Fruit fly (Drosophila melanogaster) whole organism, embryonic: ENCODE measurements around the gene Cow.

Experiments
- ATbp ChIP-seq: fragments of 200-800 bp; sonication (Bioruptor generic); optimal IDR thresholded peaks from 2 replicates; lab custom pipeline; 2017; ENCODE audit warnings: missing biosample characterization, mild to moderate bottlenecking, missing genetic modification characterization, missing genetic modification reagents
- Atf-2 ChIP-seq: fragments of 200-800 bp; sonication (Bioruptor generic); optimal IDR thresholded peaks from 2 replicates; lab custom pipeline; 2016; ENCODE audit warnings: missing biosample characterization, missing genetic modification characterization
- BEAF-32 ChIP-seq: fragments of 200-800 bp; sonication (Bioruptor generic); optimal IDR thresholded peaks from 3 replicates; lab custom pipeline; 2017; ENCODE audit warnings: missing biosample characterization, missing genetic modification characterization, mild to moderate bottlenecking, moderate library complexity, missing genetic modification reagents
- C15 ChIP-seq: fragments of 200-800 bp; sonication (Bioruptor generic); IDR thresholded peaks from 3 replicates; pipeline ENCODE4 v1.3.6; 2022; ENCODE audit warnings: missing biosample characterization, missing genetic modification characterization
- CG10366 ChIP-seq: fragments of 200-800 bp; sonication (Bioruptor generic); IDR thresholded peaks from 2 replicates; pipeline ENCODE4 v1.3.6; 2022; ENCODE audit warnings: missing biosample characterization, missing genetic modification characterization
- CG10654 ChIP-seq: fragments of 200-800 bp; sonication (Bioruptor generic); optimal IDR thresholded peaks from 2 replicates; lab custom pipeline; 2016; ENCODE audit warnings: missing biosample characterization, missing genetic modification characterization
- CG11398 ChIP-seq: fragments of 200-800 bp; sonication (Bioruptor generic); optimal IDR thresholded peaks from 2 replicates; lab custom pipeline; 2016; ENCODE audit warnings: missing biosample characterization, missing genetic modification characterization
- CG11695 ChIP-seq: fragments of 200-800 bp; sonication (Bioruptor generic); IDR thresholded peaks from 3 replicates; pipeline ENCODE4 v1.3.6; 2022; ENCODE audit warnings: missing biosample characterization, missing genetic modification characterization
- CG12769 ChIP-seq: fragments of 200-800 bp; sonication (Bioruptor generic); optimal IDR thresholded peaks from 2 replicates; lab custom pipeline; 2019; ENCODE audit warnings: missing biosample characterization, mild to moderate bottlenecking, missing genetic modification characterization, moderate library complexity
- CG13296 ChIP-seq: fragments of 200-800 bp; sonication (Bioruptor generic); optimal IDR thresholded peaks from 3 replicates; lab custom pipeline; 2018; ENCODE audit warnings: missing biosample characterization, mild to moderate bottlenecking, missing genetic modification characterization
- CG14014 ChIP-seq: fragments of 200-800 bp; sonication (Bioruptor generic); IDR thresholded peaks from 2 replicates; pipeline ENCODE4 v1.3.6; 2022; ENCODE audit warnings: missing biosample characterization, missing genetic modification characterization
- CG15601 ChIP-seq: fragments of 200-800 bp; sonication (Bioruptor generic); optimal IDR thresholded peaks from 3 replicates; lab custom pipeline; 2019; ENCODE audit warnings: missing biosample characterization, mild to moderate bottlenecking, missing genetic modification characterization, moderate library complexity
- CG15696 ChIP-seq: fragments of 200-800 bp; sonication (Bioruptor generic); optimal IDR thresholded peaks from 2 replicates; lab custom pipeline; 2019; ENCODE audit warnings: missing biosample characterization, mild to moderate bottlenecking, missing genetic modification characterization, moderate library complexity
- CG17385 ChIP-seq: fragments of 200-800 bp; sonication (Bioruptor generic); optimal IDR thresholded peaks from 3 replicates; lab custom pipeline; 2018; ENCODE audit warnings: missing biosample characterization, mild to moderate bottlenecking, missing genetic modification characterization
- CG17802 ChIP-seq: fragments of 200-800 bp; sonication (Bioruptor generic); optimal IDR thresholded peaks from 2 replicates; lab custom pipeline; 2018; ENCODE audit warnings: missing biosample characterization, mild to moderate bottlenecking, missing genetic modification characterization, moderate library complexity
- CG18262 ChIP-seq: fragments of 200-800 bp; optimal IDR thresholded peaks from 3 replicates; lab custom pipeline; 2019; ENCODE audit warnings: missing biosample characterization, mild to moderate bottlenecking, missing genetic modification characterization, moderate library complexity
- CG2116 ChIP-seq: fragments of 200-800 bp; sonication (Bioruptor generic); optimal IDR thresholded peaks from 3 replicates; lab custom pipeline; 2018; ENCODE audit warnings: missing biosample characterization, mild to moderate bottlenecking, missing genetic modification characterization
- CG2875 ChIP-seq: fragments of 200-800 bp; sonication (Bioruptor generic); optimal IDR thresholded peaks from 2 replicates; lab custom pipeline; 2017; ENCODE audit warnings: missing biosample characterization, mild to moderate bottlenecking, missing genetic modification characterization, missing genetic modification reagents
- CG34224 ChIP-seq: fragments of 200-800 bp; sonication (Bioruptor generic); IDR thresholded peaks from 3 replicates; pipeline ENCODE4 v1.3.6; 2022; ENCODE audit warnings: missing biosample characterization, missing genetic modification characterization; ENCODE audit not compliant: partially characterized antibody
- CG3838 ChIP-seq: fragments of 200-800 bp; sonication (Bioruptor generic); optimal IDR thresholded peaks from 3 replicates; lab custom pipeline; 2016; ENCODE audit warnings: missing biosample characterization, missing genetic modification characterization
- CG4328 ChIP-seq: fragments of 200-800 bp; sonication (Bioruptor generic); optimal IDR thresholded peaks from 3 replicates; lab custom pipeline; 2017; ENCODE audit warnings: missing biosample characterization, missing genetic modification reagents, missing genetic modification characterization
- CG43689 ChIP-seq: fragments of 200-800 bp; sonication (Bioruptor generic); IDR thresholded peaks from 2 replicates; pipeline ENCODE4 v1.3.6; 2022; ENCODE audit warnings: missing biosample characterization, missing genetic modification characterization
- CG6272 ChIP-seq: fragments of 200-800 bp; sonication (Bioruptor generic); IDR thresholded peaks from 2 replicates; pipeline ENCODE4 v1.3.6; 2022; ENCODE audit warnings: missing biosample characterization, missing genetic modification characterization
- CG6765 ChIP-seq: fragments of 200-800 bp; sonication (Bioruptor generic); optimal IDR thresholded peaks from 3 replicates; lab custom pipeline; 2017; ENCODE audit warnings: missing biosample characterization, mild to moderate bottlenecking, missing genetic modification characterization
- CkIIα-i1 ChIP-seq: fragments of 200-800 bp; sonication (Bioruptor generic); IDR thresholded peaks from 2 replicates; pipeline ENCODE4 v1.3.6; 2022; ENCODE audit warnings: missing biosample characterization, missing genetic modification characterization
- Doc3 ChIP-seq: fragments of 200-800 bp; sonication (Bioruptor generic); IDR thresholded peaks from 3 replicates; pipeline ENCODE4 v1.3.6; 2022; ENCODE audit warnings: missing biosample characterization, missing genetic modification characterization; ENCODE audit not compliant: partially characterized antibody
- Nf-YA ChIP-seq: fragments of 200-800 bp; sonication (Bioruptor generic); IDR thresholded peaks from 2 replicates; pipeline ENCODE4 v1.3.6; 2022; ENCODE audit warnings: missing biosample characterization, missing genetic modification characterization
- Nf-YC ChIP-seq: fragments of 200-800 bp; optimal IDR thresholded peaks from 3 replicates; lab custom pipeline; 2019; ENCODE audit warnings: missing biosample characterization, mild to moderate bottlenecking, missing genetic modification characterization, moderate library complexity
- NfI ChIP-seq: fragments of 200-800 bp; sonication (Bioruptor generic); optimal IDR thresholded peaks from 3 replicates; lab custom pipeline; 2018; ENCODE audit warnings: missing biosample characterization, mild to moderate bottlenecking, missing genetic modification characterization, moderate library complexity
- Oaz ChIP-seq: fragments of 200-800 bp; sonication (Bioruptor generic); IDR thresholded peaks from 2 replicates; pipeline ENCODE4 v1.3.6; 2022; ENCODE audit warnings: missing biosample characterization, missing genetic modification characterization
- Poxn ChIP-seq: fragments of 200-800 bp; sonication (Bioruptor generic); IDR thresholded peaks from 2 replicates; pipeline ENCODE4 v1.3.6; 2022; ENCODE audit warnings: missing biosample characterization, missing genetic modification characterization
- Rx ChIP-seq: fragments of 200-800 bp; sonication (Bioruptor generic); IDR thresholded peaks from 2 replicates; pipeline ENCODE4 v1.3.6; 2022; ENCODE audit warnings: missing biosample characterization, missing genetic modification characterization
- Sin3A ChIP-seq: fragments of >200 bp; optimal IDR thresholded peaks from 2 replicates; lab custom pipeline; 2018
- Spps ChIP-seq: fragments of 200-800 bp; sonication (Bioruptor generic); optimal IDR thresholded peaks from 2 replicates; lab custom pipeline; 2018; ENCODE audit warnings: missing biosample characterization, mild to moderate bottlenecking, missing genetic modification characterization
- Vsx1 ChIP-seq: fragments of 200-800 bp; sonication (Bioruptor generic); optimal IDR thresholded peaks from 2 replicates; lab custom pipeline; 2017; ENCODE audit warnings: missing biosample characterization, mild to moderate bottlenecking, missing genetic modification characterization, missing genetic modification reagents
- ab ChIP-seq: fragments of 200-800 bp; sonication (Bioruptor generic); optimal IDR thresholded peaks from 2 replicates; lab custom pipeline; 2016; ENCODE audit warnings: missing biosample characterization, missing genetic modification characterization
- al ChIP-seq: fragments of 200-800 bp; sonication (Bioruptor generic); IDR thresholded peaks from 2 replicates; pipeline ENCODE4 v1.3.6; 2022; ENCODE audit warnings: missing biosample characterization, missing genetic modification characterization
- dimm ChIP-seq: fragments of 200-800 bp; sonication (Bioruptor generic); IDR thresholded peaks from 2 replicates; pipeline ENCODE4 v1.3.6; 2022; ENCODE audit warnings: missing biosample characterization, missing genetic modification characterization
- fd3F ChIP-seq: fragments of 200-800 bp; sonication (Bioruptor generic); optimal IDR thresholded peaks from 2 replicates; lab custom pipeline; 2018; ENCODE audit warnings: missing biosample characterization, mild to moderate bottlenecking, missing genetic modification characterization, moderate library complexity
- her ChIP-seq: fragments of 200-800 bp; sonication (Bioruptor generic); optimal IDR thresholded peaks from 2 replicates; lab custom pipeline; 2016; ENCODE audit warnings: missing biosample characterization, missing genetic modification characterization
- kni ChIP-seq: fragments of 200-800 bp; sonication (Bioruptor generic); optimal IDR thresholded peaks from 3 replicates; lab custom pipeline; 2017; ENCODE audit warnings: mild to moderate bottlenecking, missing biosample characterization, missing genetic modification reagents, missing genetic modification characterization
- lmd ChIP-seq: fragments of 200-800 bp; sonication (Bioruptor generic); IDR thresholded peaks from 2 replicates; pipeline ENCODE4 v1.3.6; 2022; ENCODE audit warnings: missing biosample characterization, missing genetic modification characterization
- mld ChIP-seq: fragments of 200-800 bp; sonication (Bioruptor generic); IDR thresholded peaks from 3 replicates; pipeline ENCODE4 v1.3.6; 2022; ENCODE audit warnings: missing biosample characterization, missing genetic modification characterization; ENCODE audit not compliant: partially characterized antibody
- org-1 ChIP-seq: fragments of 200-800 bp; sonication (Bioruptor generic); optimal IDR thresholded peaks from 2 replicates; lab custom pipeline; 2017; ENCODE audit warnings: missing biosample characterization, missing genetic modification characterization
- schlank ChIP-seq: fragments of 200-800 bp; sonication (Bioruptor generic); optimal IDR thresholded peaks from 2 replicates; lab custom pipeline; 2018; ENCODE audit warnings: missing biosample characterization, mild to moderate bottlenecking, missing genetic modification characterization
- scrt ChIP-seq: fragments of 200-800 bp; sonication (Bioruptor generic); optimal IDR thresholded peaks from 2 replicates; lab custom pipeline; 2018; ENCODE audit warnings: missing biosample characterization, mild to moderate bottlenecking, missing genetic modification characterization, moderate library complexity
- sima ChIP-seq: fragments of 200-800 bp; sonication (Bioruptor generic); optimal IDR thresholded peaks from 2 replicates; lab custom pipeline; 2016; ENCODE audit warnings: missing biosample characterization, missing genetic modification characterization
- sug ChIP-seq: fragments of 200-800 bp; optimal IDR thresholded peaks from 2 replicates; lab custom pipeline; 2019; ENCODE audit warnings: missing biosample characterization, mild to moderate bottlenecking, missing genetic modification characterization, moderate library complexity
- tin ChIP-seq: fragments of 200-800 bp; sonication (Bioruptor generic); optimal IDR thresholded peaks from 3 replicates; lab custom pipeline; 2016; ENCODE audit warnings: missing biosample characterization, missing genetic modification characterization
- tll ChIP-seq, 2 experiments: fragments of 200-800 bp in 1 of 2; fragments of >200 bp in 1 of 2; sonication (Bioruptor generic) in 1 of 2; optimal IDR thresholded peaks; 2 replicates each; lab custom pipeline; 2017 to 2019; ENCODE audit warnings: missing biosample characterization in 2 of 2, missing genetic modification characterization in 2 of 2, mild to moderate bottlenecking in 1 of 2, moderate library complexity in 1 of 2
- wor ChIP-seq: fragments of 200-800 bp; sonication (Bioruptor generic); IDR thresholded peaks from 2 replicates; pipeline ENCODE4 v1.3.6; 2022; ENCODE audit warnings: missing biosample characterization, missing genetic modification characterization

The Cow gene

DNA sequence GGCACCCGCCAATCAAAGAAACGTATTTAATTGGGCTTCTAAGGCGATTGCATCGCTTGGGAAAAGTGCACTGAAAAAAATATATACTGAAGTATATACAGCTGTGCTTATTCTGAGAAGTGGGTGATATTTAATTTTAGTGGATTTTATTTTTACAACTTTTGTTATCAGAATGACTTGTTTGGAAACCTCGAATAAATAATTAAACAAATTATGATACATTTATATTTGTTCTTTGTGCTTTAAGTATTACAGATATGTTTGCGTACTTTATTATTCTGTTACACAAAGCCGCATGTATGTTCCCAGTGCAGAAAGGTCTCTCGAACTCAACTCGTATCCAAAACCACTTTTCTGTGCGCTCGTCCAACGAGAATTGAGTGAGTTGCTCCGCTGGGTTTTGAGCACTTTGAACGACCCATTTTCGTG lies 63.8 kb downstream of the Cow start (continued):
- peak; percentile 28 for TF ChIP-seq Atf-2
- TF ChIP-seq C15 = no peak
- TF ChIP-seq Sin3A (lab: Kevin White, UChicago) = no peak
- TF ChIP-seq Spps (tag; lab: Kevin White, UChicago) = peak; percentile 58
- peak; percentile 79 for TF ChIP-seq fd3F (GFP tag; lab: Kevin White, UChicago)
- peak; percentile 55 for TF ChIP-seq al (GFP tag; lab: Robert Waterston, UW)
- TF ChIP-seq ATbp (GFP tag; lab: Kevin White, UChicago) = peak; percentile 81
- peak; percentile 78 for TF ChIP-seq CG17385 (GFP tag; lab: Kevin White, UChicago)
- no peak for TF ChIP-seq CG3838
- TF ChIP-seq CG11695 = peak; percentile 78; the same call in 2 of the 3 replicates
- no peak for TF ChIP-seq CG11398 (GFP tag; lab: Kevin White, UChicago)
- TF ChIP-seq CG12769 (tag; lab: Kevin White, UChicago) = no peak
- TF ChIP-seq CG15696 (tag; lab: Kevin White, UChicago) = peak; percentile 27
- no peak for TF ChIP-seq Doc3
- TF ChIP-seq CG14014 (GFP tag; lab: Robert Waterston, UW) = peak; percentile 63
- peak; percentile 71 for TF ChIP-seq sug (tag; lab: Kevin White, UChicago)
- TF ChIP-seq sima (GFP tag; lab: Kevin White, UChicago) = no peak
- TF ChIP-seq CG2116 = peak; percentile 24
- TF ChIP-seq tll (GFP tag; optimal IDR thresholded peaks at IDR 0.05; lab: Kevin White, UChicago) = no peak
- TF ChIP-seq org-1 = peak; percentile 63
- TF ChIP-seq schlank = no peak
- TF ChIP-seq wor (GFP tag; lab: Robert Waterston, UW) = peak; percentile 77
- TF ChIP-seq ab = no peak
- peak; percentile 33; the same call in 1 of the 2 replicates for TF ChIP-seq CG10366 (GFP tag; lab: Robert Waterston, UW)
- peak; percentile 85 for TF ChIP-seq CG18262
- no peak for TF ChIP-seq her
- no peak; the same call in 1 of the 2 replicates for TF ChIP-seq CG6272 (GFP tag; lab: Robert Waterston, UW)
- no peak for TF ChIP-seq dimm (GFP tag; lab: Robert Waterston, UW)
- peak; percentile 76 for TF ChIP-seq CG15601 (tag; lab: Kevin White, UChicago)
- TF ChIP-seq CG2875 (GFP tag; lab: Kevin White, UChicago) = peak; percentile 68
- peak; percentile 62 for TF ChIP-seq CG4328 (GFP tag; lab: Kevin White, UChicago)
- TF ChIP-seq CkIIα-i1 (GFP tag; lab: Robert Waterston, UW) = no peak
- peak; percentile 45 for TF ChIP-seq CG17802 (tag; lab: Kevin White, UChicago)
- TF ChIP-seq CG10654 (GFP tag; lab: Kevin White, UChicago) = peak; percentile 41
- no peak for TF ChIP-seq Rx (GFP tag; lab: Robert Waterston, UW)
- TF ChIP-seq Vsx1 = peak; percentile 73
- peak; percentile 91 for TF ChIP-seq lmd
- peak; percentile 55 for TF ChIP-seq scrt (GFP tag; lab: Kevin White, UChicago)
- no peak for TF ChIP-seq CG34224
- 0 out of 2 replicates have a peak, but pooled peaks have one; percentile 35 for TF ChIP-seq CG43689
- TF ChIP-seq Poxn (GFP tag; lab: Robert Waterston, UW) = no peak
- TF ChIP-seq tin (GFP tag; lab: Kevin White, UChicago) = peak; percentile 66
- peak; percentile 54; the same call in 1 of the 2 replicates for TF ChIP-seq Oaz
- TF ChIP-seq Nf-YC (tag; lab: Kevin White, UChicago) = peak; percentile 77
- no peak for TF ChIP-seq BEAF-32 (GFP tag; lab: Kevin White, UChicago)
- peak; percentile 46 for TF ChIP-seq kni (GFP tag; lab: Kevin White, UChicago)
- TF ChIP-seq mld (GFP tag; lab: Robert Waterston, UW) = no peak
- TF ChIP-seq NfI (GFP tag; lab: Kevin White, UChicago) = peak; percentile 69
- TF ChIP-seq Nf-YA (GFP tag; lab: Robert Waterston, UW) = no peak
- peak; percentile 81 for TF ChIP-seq CG13296 (GFP tag; lab: Kevin White, UChicago)
- no peak for TF ChIP-seq CG6765 (GFP tag; lab: Kevin White, UChicago)
